Worm (Caenorhabditis elegans): Measurements from ENCODE around the gene nhr-133.

DNA sequence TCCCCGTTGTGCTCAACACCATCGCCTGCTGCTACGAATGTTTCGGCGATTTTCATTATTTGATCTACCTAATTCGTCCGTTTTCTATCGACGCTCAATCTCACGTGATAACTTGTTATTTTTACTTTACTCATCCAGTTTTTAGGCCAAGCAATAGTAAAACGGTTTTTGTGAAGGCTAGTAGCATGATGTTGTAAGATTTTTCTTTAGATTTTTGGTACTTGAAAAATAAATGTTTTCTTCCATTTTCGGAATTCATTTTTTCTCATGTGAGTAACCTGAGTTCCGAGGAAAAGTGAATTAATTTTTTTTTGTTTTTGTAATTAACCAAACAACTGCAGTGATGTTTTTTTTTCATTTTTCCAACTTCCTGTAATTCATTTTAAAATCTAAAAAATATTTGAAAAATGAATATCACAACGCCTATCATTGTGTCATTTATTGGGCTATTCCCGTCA lies 34.6 kb downstream of the nhr-133 start, which contains the start of gene srbc-17:
- TF ChIP-seq him-1 (tag; optimal IDR thresholded peaks at IDR 0.05) (no peak), dao-5 (tag; optimal IDR thresholded peaks at IDR 0.05) (no peak)

Data from whole organism, L4/young adult.